Worm (Caenorhabditis elegans) whole organism, L1 larva: Measurements from ENCODE around the gene got-2.2.

Experiments used
- C34B4.2 ChIP-seq: sonication (generic microtip); optimal IDR thresholded peaks from 2 replicates; lab custom pipeline; 2017; ENCODE audit warnings: mild to moderate bottlenecking, missing genetic modification characterization, missing compliant biosample characterization
- aha-1 ChIP-seq: fragments of 150-350 bp; optimal IDR thresholded peaks from 2 replicates; lab custom pipeline; 2014; ENCODE audit warnings: missing biosample characterization, missing genetic modification characterization
- alr-1 ChIP-seq: fragments of 200-800 bp; sonication (Bioruptor generic); optimal IDR thresholded peaks from 2 replicates; lab custom pipeline; 2018; ENCODE audit warnings: borderline replicate concordance, mild to moderate bottlenecking, missing genetic modification characterization, missing compliant biosample characterization
- aly-2 ChIP-seq: fragments of 150-350 bp; optimal IDR thresholded peaks from 2 replicates; lab custom pipeline; 2014; ENCODE audit warnings: missing biosample characterization, missing genetic modification characterization
- blmp-1 ChIP-seq: fragments of 150-350 bp; optimal IDR thresholded peaks from 2 replicates; lab custom pipeline; 2014; ENCODE audit warnings: missing biosample characterization, missing genetic modification characterization
- ceh-8 ChIP-seq: fragments of 200-800 bp; sonication (Bioruptor generic); optimal IDR thresholded peaks from 2 replicates; lab custom pipeline; 2018; ENCODE audit warnings: mild to moderate bottlenecking, missing genetic modification characterization, moderate library complexity, missing compliant biosample characterization
- ceh-82 ChIP-seq, 3 experiments: fragments of 150-350 bp in 1 of 3; sonication (generic microtip) in 2 of 3; optimal IDR thresholded peaks; 2 replicates each; lab custom pipeline; 2014 to 2017; ENCODE audit warnings: missing biosample characterization in 3 of 3, missing genetic modification characterization in 3 of 3
- ceh-90 ChIP-seq: sonication (generic microtip); optimal IDR thresholded peaks from 2 replicates; lab custom pipeline; 2016; ENCODE audit warnings: missing genetic modification characterization, missing compliant biosample characterization
- dpl-1 ChIP-seq, 3 experiments: fragments of 150-350 bp in 2 of 3; sonication (generic microtip) in 1 of 3; optimal IDR thresholded peaks; 2 replicates each; lab custom pipeline; 2014 to 2017; ENCODE audit warnings: missing biosample characterization in 3 of 3, missing genetic modification characterization in 3 of 3, missing genetic modification reagents in 3 of 3
- efl-1 ChIP-seq, 4 experiments: fragments of 150-350 bp; optimal IDR thresholded peaks in 3 of 4; peaks in 1 of 4; 1 replicate in 1 of 4; 2 replicates in 3 of 4; lab custom pipeline; 2014; ENCODE audit warnings: missing biosample characterization in 2 of 4, missing genetic modification characterization in 2 of 4, missing genetic modification reagents in 2 of 4
- egl-13 ChIP-seq: sonication (generic microtip); optimal IDR thresholded peaks from 2 replicates; lab custom pipeline; 2016; ENCODE audit warnings: missing genotype, missing genetic modification reagents, missing genetic modification characterization, missing compliant biosample characterization
- elt-3 ChIP-seq, 6 experiments: fragments of 150-350 bp in 1 of 6; sonication (generic microtip); optimal IDR thresholded peaks; 2 replicates each; lab custom pipeline; 2017 to 2018; ENCODE audit warnings: missing biosample characterization in 6 of 6, missing genetic modification characterization in 6 of 6, inconsistent platforms in 1 of 6
- ets-5 ChIP-seq: fragments of 200-800 bp; sonication (Bioruptor generic); IDR thresholded peaks from 2 replicates; pipeline ENCODE4 v1.3.6; 2022; ENCODE audit warnings: missing genetic modification characterization, missing compliant biosample characterization
- fkh-10 ChIP-seq: sonication (generic microtip); optimal IDR thresholded peaks from 2 replicates; lab custom pipeline; 2017; ENCODE audit warnings: missing biosample characterization, missing genetic modification reagents, missing genetic modification characterization
- fkh-4 ChIP-seq: sonication (generic microtip); optimal IDR thresholded peaks from 2 replicates; lab custom pipeline; 2016; ENCODE audit warnings: missing compliant biosample characterization, missing genetic modification characterization, borderline replicate concordance
- fkh-8 ChIP-seq: sonication (generic microtip); optimal IDR thresholded peaks from 2 replicates; lab custom pipeline; 2016; ENCODE audit warnings: mild to moderate bottlenecking, missing genetic modification characterization, missing compliant biosample characterization
- hlh-4 ChIP-seq: sonication (generic microtip); optimal IDR thresholded peaks from 2 replicates; lab custom pipeline; 2016; ENCODE audit warnings: mild to moderate bottlenecking, missing genetic modification characterization, missing compliant biosample characterization
- hpl-2 ChIP-seq: fragments of 150-350 bp; optimal IDR thresholded peaks from 2 replicates; lab custom pipeline; 2014; ENCODE audit warnings: missing biosample characterization, missing genetic modification reagents, missing genetic modification characterization
- isw-1 ChIP-seq: fragments of 200-800 bp; sonication (Bioruptor generic); IDR thresholded peaks from 2 replicates; pipeline ENCODE4 v1.3.6; 2022; ENCODE audit warnings: missing genetic modification characterization, missing compliant biosample characterization
- lin-13 ChIP-seq: fragments of 150-350 bp; optimal IDR thresholded peaks from 2 replicates; lab custom pipeline; 2014; ENCODE audit warnings: missing biosample characterization, missing genetic modification reagents, missing genetic modification characterization
- lin-14 ChIP-seq: fragments of 200-800 bp; sonication (Bioruptor generic); optimal IDR thresholded peaks from 2 replicates; lab custom pipeline; 2018; ENCODE audit warnings: mild to moderate bottlenecking, missing genetic modification characterization, moderate library complexity, missing compliant biosample characterization
- lin-35 ChIP-seq, 2 experiments: fragments of 150-350 bp; optimal IDR thresholded peaks; 2 replicates each; lab custom pipeline; 2014; ENCODE audit warnings: missing biosample characterization in 2 of 2, missing genetic modification characterization in 2 of 2, missing genetic modification reagents in 2 of 2
- lir-3 ChIP-seq: sonication (generic microtip); optimal IDR thresholded peaks from 2 replicates; lab custom pipeline; 2016; ENCODE audit warnings: mild to moderate bottlenecking, missing genetic modification characterization, moderate library complexity, missing compliant biosample characterization; ENCODE audit not compliant: poor library complexity
- lsy-2 ChIP-seq, 2 experiments: fragments of 150-350 bp; optimal IDR thresholded peaks; 2 replicates each; lab custom pipeline; 2014; ENCODE audit warnings: missing biosample characterization in 2 of 2, missing genetic modification characterization in 2 of 2
- mdl-1 ChIP-seq, 2 experiments: fragments of 150-350 bp; optimal IDR thresholded peaks; 2 replicates each; lab custom pipeline; 2014 to 2017; ENCODE audit warnings: missing biosample characterization in 2 of 2, missing genetic modification characterization in 2 of 2, inconsistent platforms in 1 of 2
- mef-2 ChIP-seq: fragments of 150-350 bp; optimal IDR thresholded peaks from 2 replicates; lab custom pipeline; 2014; ENCODE audit warnings: missing biosample characterization, missing genetic modification characterization
- nhr-11 ChIP-seq: fragments of 150-350 bp; optimal IDR thresholded peaks from 2 replicates; lab custom pipeline; 2014; ENCODE audit warnings: missing biosample characterization, missing genetic modification characterization
- nhr-12 ChIP-seq: sonication (generic microtip); optimal IDR thresholded peaks from 2 replicates; lab custom pipeline; 2017; ENCODE audit warnings: missing biosample characterization, missing genetic modification characterization
- nhr-19 ChIP-seq: fragments of 200-800 bp; sonication (Bioruptor generic); conservative IDR thresholded peaks from 2 replicates; pipeline ENCODE4 v1.3.6; 2022; ENCODE audit warnings: missing genetic modification characterization, missing compliant biosample characterization
- nhr-20 ChIP-seq: sonication (generic microtip); optimal IDR thresholded peaks from 2 replicates; lab custom pipeline; 2016; ENCODE audit warnings: mild to moderate bottlenecking, missing genetic modification characterization, missing compliant biosample characterization
- nhr-237 ChIP-seq: fragments of 150-350 bp; optimal IDR thresholded peaks from 2 replicates; lab custom pipeline; 2014; ENCODE audit warnings: missing biosample characterization, missing genetic modification characterization
- nhr-71 ChIP-seq: sonication (generic microtip); optimal IDR thresholded peaks from 2 replicates; lab custom pipeline; 2016; ENCODE audit warnings: mild to moderate bottlenecking, missing genetic modification characterization, moderate library complexity, missing compliant biosample characterization
- nhr-76 ChIP-seq: sonication (generic microtip); optimal IDR thresholded peaks from 2 replicates; lab custom pipeline; 2017; ENCODE audit warnings: missing biosample characterization, missing genetic modification characterization
- nhr-77 ChIP-seq: fragments of 150-350 bp; optimal IDR thresholded peaks from 2 replicates; lab custom pipeline; 2014; ENCODE audit warnings: missing biosample characterization, missing genetic modification characterization
- nhr-85 ChIP-seq: sonication (generic microtip); peaks from one replicate; lab custom pipeline; 2016; ENCODE audit warnings: missing genetic modification characterization, inconsistent platforms, missing compliant biosample characterization
- nhr-90 ChIP-seq: sonication (generic microtip); optimal IDR thresholded peaks from 2 replicates; lab custom pipeline; 2016; ENCODE audit warnings: mild to moderate bottlenecking, missing genetic modification characterization, missing compliant biosample characterization; ENCODE audit not compliant: poor library complexity
- pag-3 ChIP-seq: sonication (generic microtip); optimal IDR thresholded peaks from 2 replicates; lab custom pipeline; 2017; ENCODE audit warnings: missing genetic modification characterization, mild to moderate bottlenecking, missing compliant biosample characterization, antibody characterized with exemption, borderline replicate concordance; ENCODE audit not compliant: insufficient read depth
- pax-3 ChIP-seq: fragments of 200-800 bp; sonication (Bioruptor generic); optimal IDR thresholded peaks from 2 replicates; lab custom pipeline; 2018; ENCODE audit warnings: mild to moderate bottlenecking, missing genetic modification characterization, moderate library complexity, missing compliant biosample characterization
- snpc-4 ChIP-seq: fragments of 150-350 bp; optimal IDR thresholded peaks from 2 replicates; lab custom pipeline; 2014; ENCODE audit warnings: missing biosample characterization, missing genetic modification characterization
- sox-4 ChIP-seq: sonication (generic microtip); optimal IDR thresholded peaks from 2 replicates; lab custom pipeline; 2016; ENCODE audit warnings: missing genetic modification characterization, missing compliant biosample characterization
- swsn-7 ChIP-seq: sonication (generic microtip); optimal IDR thresholded peaks from 2 replicates; lab custom pipeline; 2016; ENCODE audit warnings: missing genetic modification characterization, missing compliant biosample characterization
- unc-130 ChIP-seq: fragments of 150-350 bp; optimal IDR thresholded peaks from 2 replicates; lab custom pipeline; 2017; ENCODE audit warnings: missing biosample characterization, missing genetic modification characterization, inconsistent platforms
- unc-86 ChIP-seq: sonication (generic microtip); optimal IDR thresholded peaks from 2 replicates; lab custom pipeline; 2016; ENCODE audit warnings: missing genetic modification characterization, missing compliant biosample characterization
- unc-98 ChIP-seq: fragments of 200-800 bp; sonication (Bioruptor generic); IDR thresholded peaks from 2 replicates; pipeline ENCODE4 v1.3.6; 2022; ENCODE audit warnings: missing genetic modification characterization, missing compliant biosample characterization
- vab-15 ChIP-seq: sonication (generic microtip); optimal IDR thresholded peaks from 2 replicates; lab custom pipeline; 2017; ENCODE audit warnings: missing genotype, mild to moderate bottlenecking, missing genetic modification characterization, missing compliant biosample characterization
- xbp-1 ChIP-seq: sonication (generic microtip); optimal IDR thresholded peaks from 2 replicates; lab custom pipeline; 2016; ENCODE audit warnings: missing genetic modification characterization, missing compliant biosample characterization
- zag-1 ChIP-seq: fragments of 150-350 bp; optimal IDR thresholded peaks from 2 replicates; lab custom pipeline; 2014; ENCODE audit warnings: missing biosample characterization, missing genetic modification characterization
- zip-4 ChIP-seq: fragments of 200-800 bp; sonication (Bioruptor generic); optimal IDR thresholded peaks from 2 replicates; lab custom pipeline; 2018; ENCODE audit warnings: mild to moderate bottlenecking, missing genetic modification characterization, moderate library complexity, missing compliant biosample characterization
- ztf-11 ChIP-seq, 2 experiments: sonication (generic microtip); optimal IDR thresholded peaks; 2 replicates each; lab custom pipeline; 2016 to 2017; ENCODE audit warnings: missing genetic modification characterization in 2 of 2, missing biosample characterization in 1 of 2, missing compliant biosample characterization in 1 of 2

Gene got-2.2

ce11 chrX:6254671-6255031 is 13.9 kb downstream of the got-2.2 start:
- TF ChIP-seq sox-4 (tag; lab: Kevin White, UChicago) (no peak), ztf-11 (tag; optimal IDR thresholded peaks at IDR 0.05; lab: Kevin White, UChicago) (no peak), blmp-1 (tag; lab: Kevin White, UChicago) (peak; percentile 94), lsy-2 (tag; optimal IDR thresholded peaks at IDR 0.05; lab: Kevin White, UChicago) (no peak), C34B4.2 (peak; percentile 31), snpc-4 (no peak), elt-3 (tag; optimal IDR thresholded peaks at IDR 0.05; lab: Kevin White, UChicago) (peak in 2 of 6 experiments; percentile 29 to 62), vab-15 (tag; lab: Kevin White, UChicago) (no peak), unc-98 (no peak)

DNA sequence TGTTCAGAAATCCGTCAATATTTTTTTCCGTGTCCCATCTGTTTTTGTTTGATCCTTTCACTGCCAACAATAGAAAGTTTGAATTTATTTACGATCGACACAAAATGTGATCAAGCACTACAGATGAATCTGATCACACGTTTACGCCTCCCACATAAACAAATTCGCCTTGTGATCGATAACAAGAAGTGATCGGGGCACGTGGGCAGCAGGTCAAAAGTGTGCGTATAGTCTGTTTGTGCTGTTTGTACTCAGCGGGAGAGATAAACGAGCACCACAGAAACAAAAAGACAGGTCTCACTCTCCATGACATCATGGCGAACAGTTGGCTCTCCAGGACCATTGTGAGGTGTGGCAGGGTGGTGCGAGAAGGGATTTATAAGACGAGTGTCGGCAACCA is 14.8 kb downstream of the got-2.2 start:
- TF ChIP-seq hpl-2 (GFP tag; lab: Kevin White, UChicago) (no peak), lin-14 (GFP tag; lab: Kevin White, UChicago) (peak; percentile 96), lir-3 (peak; percentile 65), vab-15 (tag; lab: Kevin White, UChicago) (no peak), zip-4 (GFP tag; lab: Kevin White, UChicago) (peak; percentile 3), alr-1 (no peak), lsy-2 (tag; optimal IDR thresholded peaks at IDR 0.05; lab: Kevin White, UChicago) (peak; percentile 72 to 78), dpl-1 (GFP tag; optimal IDR thresholded peaks at IDR 0.05; lab: Kevin White, UChicago) (peak; percentile 23 to 61 (median 41)), unc-98 (no peak), ceh-82 (tag; optimal IDR thresholded peaks at IDR 0.05; lab: Kevin White, UChicago) (peak in 2 of 3 experiments; percentile 3 to 26), mef-2 (tag; lab: Kevin White, UChicago) (no peak), xbp-1 (tag; lab: Kevin White, UChicago) (peak; percentile 68), isw-1 (no peak), zag-1 (no peak), ceh-8 (GFP tag; lab: Kevin White, UChicago) (no peak), hlh-4 (no peak), unc-86 (tag; lab: Kevin White, UChicago) (no peak), nhr-20 (peak; percentile 97), nhr-11 (tag; lab: Kevin White, UChicago) (peak; percentile 89), pag-3 (tag; lab: Kevin White, UChicago) (peak; percentile 54), nhr-19 (GFP tag; lab: Robert Waterston, UW) (peak; percentile 93), aha-1 (no peak), ets-5 (no peak), nhr-76 (tag; lab: Kevin White, UChicago) (no peak), nhr-237 (tag; lab: Kevin White, UChicago) (no peak), blmp-1 (tag; lab: Kevin White, UChicago) (peak; percentile 98), egl-13 (tag; lab: Kevin White, UChicago) (no peak), unc-130 (peak; percentile 95), efl-1 (optimal IDR thresholded peaks at IDR 0.05; lab: Kevin White, UChicago) (peak; percentile 34 to 42), efl-1 (GFP tag; optimal IDR thresholded peaks at IDR 0.05 in 1 of 2; lab: Kevin White, UChicago) (peak; percentile 10 to 84), nhr-12 (tag; lab: Kevin White, UChicago) (no peak), fkh-8 (no peak), ztf-11 (tag; optimal IDR thresholded peaks at IDR 0.05; lab: Kevin White, UChicago) (no peak), nhr-90 (tag; lab: Kevin White, UChicago) (peak; percentile 91), ceh-90 (tag; lab: Kevin White, UChicago) (no peak), pax-3 (tag; lab: Kevin White, UChicago) (peak; percentile 9), mdl-1 (tag; optimal IDR thresholded peaks at IDR 0.05; lab: Kevin White, UChicago) (peak in 1 of 2 experiments; percentile 99), nhr-77 (no peak), snpc-4 (no peak), sox-4 (tag; lab: Kevin White, UChicago) (no peak), fkh-4 (tag; lab: Kevin White, UChicago) (no peak), aly-2 (tag; lab: Kevin White, UChicago) (no peak), swsn-7 (peak; percentile 69), lin-13 (GFP tag; lab: Kevin White, UChicago) (peak; percentile 58), nhr-85 (tag; lab: Kevin White, UChicago) (peak; percentile 96), lin-35 (GFP tag; optimal IDR thresholded peaks at IDR 0.05; lab: Kevin White, UChicago) (peak; percentile 53 to 86), C34B4.2 (no peak), nhr-71 (tag; lab: Kevin White, UChicago) (peak; percentile 98), fkh-10 (GFP tag; lab: Kevin White, UChicago) (no peak)
